Fruit fly (Drosophila melanogaster) S2 (cell line): Measurements from ENCODE around the gene Ir100a.

Source experiments
- CG8478 ChIP-seq: fragments of >200 bp; optimal IDR thresholded peaks from 2 replicates; lab custom pipeline; 2018
- CTCF ChIP-seq, 2 experiments: fragments of >200 bp; optimal IDR thresholded peaks; 2 replicates each; lab custom pipeline; 2018

- TF ChIP-seq CG8478 (lab: Kevin White, UChicago): no peak
- TF ChIP-seq CTCF (optimal IDR thresholded peaks at IDR 0.05; lab: Kevin White, UChicago): no peak
These were observed 9.3 kb downstream of the Ir100a start, which contains the start of gene Rift for dm6 chr3R:31810073-31810530.
